Worm (Caenorhabditis elegans) whole organism, late embryonic: Measurements from ENCODE around the gene egl-17.

ENCODE experiments used
- ceh-14 ChIP-seq: sonication (generic microtip); optimal IDR thresholded peaks from 2 replicates; lab custom pipeline; 2016; ENCODE audit warnings: missing genotype, missing genetic modification characterization, missing compliant biosample characterization
- elt-2 ChIP-seq: sonication (generic microtip); optimal IDR thresholded peaks from 2 replicates; lab custom pipeline; 2016; ENCODE audit warnings: missing genetic modification reagents, missing genetic modification characterization, missing compliant biosample characterization
- fax-1 ChIP-seq: sonication (generic microtip); optimal IDR thresholded peaks from 2 replicates; lab custom pipeline; 2016; ENCODE audit warnings: missing genotype, missing genetic modification characterization, missing compliant biosample characterization
- lim-6 ChIP-seq: sonication (generic microtip); optimal IDR thresholded peaks from 2 replicates; lab custom pipeline; 2016; ENCODE audit warnings: missing genetic modification characterization, missing compliant biosample characterization
- pat-9 ChIP-seq: fragments of 200-800 bp; sonication (Bioruptor generic); optimal IDR thresholded peaks from 2 replicates; lab custom pipeline; 2018; ENCODE audit warnings: mild to moderate bottlenecking, missing genetic modification characterization, moderate library complexity, missing compliant biosample characterization
- pha-4 ChIP-seq: fragments of 150-350 bp; optimal IDR thresholded peaks from 2 replicates; lab custom pipeline; 2018; ENCODE audit warnings: missing biosample characterization, missing genetic modification reagents, missing genetic modification characterization
- tbx-2 ChIP-seq: sonication (generic microtip); optimal IDR thresholded peaks from 2 replicates; lab custom pipeline; 2016; ENCODE audit warnings: missing genetic modification characterization, missing compliant biosample characterization
- ttx-3 ChIP-seq: sonication (generic microtip); optimal IDR thresholded peaks from 2 replicates; lab custom pipeline; 2016; ENCODE audit warnings: missing genetic modification reagents, missing genetic modification characterization, missing compliant biosample characterization

- no peak for TF ChIP-seq ttx-3 (tag; lab: Kevin White, UChicago)
- no peak for TF ChIP-seq tbx-2 (tag; lab: Kevin White, UChicago)
- TF ChIP-seq pha-4, result no peak
- TF ChIP-seq lim-6 (tag; lab: Kevin White, UChicago), result no peak
- TF ChIP-seq elt-2 (tag; lab: Kevin White, UChicago), result no peak
- TF ChIP-seq pat-9 (tag; lab: Kevin White, UChicago), result no peak
- TF ChIP-seq fax-1 (tag; lab: Kevin White, UChicago), result no peak
- TF ChIP-seq ceh-14 (tag; lab: Kevin White, UChicago), result no peak
These were observed 1.8 kb upstream of the egl-17 start for ce11 chrX:487669-488068.
